Fruit fly (Drosophila melanogaster) whole organism, larva: ENCODE measurements around the gene CG5180.

Source experiments
- noc ChIP-seq: fragments of 200-800 bp; sonication (Bioruptor generic); optimal IDR thresholded peaks from 3 replicates; lab custom pipeline; 2019; ENCODE audit warnings: missing biosample characterization, mild to moderate bottlenecking, missing genetic modification characterization, moderate library complexity

The CG5180 gene

DNA sequence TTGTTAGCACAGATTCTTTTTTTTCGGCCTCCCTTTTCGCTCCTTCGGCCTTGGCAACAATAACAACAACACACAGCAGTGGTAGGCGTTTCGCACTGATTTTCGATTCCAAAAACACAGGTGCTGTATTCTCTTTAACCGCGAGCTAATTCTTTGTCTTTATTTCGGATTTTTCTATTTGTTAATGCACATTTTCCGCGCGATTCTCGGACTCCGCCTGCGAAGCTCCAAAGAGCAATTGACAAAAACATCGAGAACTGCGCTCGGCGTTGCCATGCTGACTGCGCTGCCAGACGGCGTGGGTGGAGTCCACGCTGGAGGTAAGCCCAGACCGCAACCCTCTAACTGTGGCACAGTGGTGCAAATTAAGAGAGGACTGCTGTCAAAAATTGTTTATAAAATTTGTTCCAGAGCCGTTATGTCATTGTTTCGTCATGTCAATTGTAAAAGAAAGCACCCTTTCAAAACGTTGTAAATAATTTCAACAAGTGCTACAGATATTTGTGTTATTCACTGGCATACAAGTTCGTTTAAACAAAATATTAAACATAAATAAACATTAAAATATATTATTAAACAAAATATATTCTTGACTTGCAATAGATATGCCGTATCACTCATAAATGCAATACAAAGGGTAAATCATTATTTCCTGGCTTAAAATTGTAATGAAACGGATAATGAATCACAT, at the start of gene CG5180, which contains the start of gene DPCoAC:
Gene CG5180, plus strand, starts transcription at position 516 of the 691 bp plus-strand sequence.
Gene DPCoAC, minus strand, starts transcription at position 253 of the 691 bp plus-strand sequence.
- peak; percentile 36 for TF ChIP-seq noc

DNA sequence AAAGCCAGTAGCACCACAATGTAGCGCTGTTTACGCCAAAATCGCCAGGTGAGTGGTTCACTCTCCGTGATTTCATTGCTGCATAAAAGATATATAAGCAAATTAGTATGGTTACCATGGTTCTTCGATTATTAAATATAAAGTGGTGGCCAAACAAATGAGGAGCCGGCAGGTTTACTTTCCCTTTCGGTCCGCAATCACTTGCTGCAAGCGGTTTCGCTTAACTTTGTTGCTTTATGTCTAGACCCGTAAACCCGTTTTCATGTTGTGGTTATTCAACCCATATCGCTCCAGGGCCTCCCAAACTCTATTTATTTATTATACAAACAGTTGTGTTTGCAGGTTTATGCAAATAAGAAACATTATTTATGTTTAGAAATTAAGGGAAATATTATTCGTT, 48.4 kb upstream of the CG5180 start:
- TF ChIP-seq noc: no peak

DNA sequence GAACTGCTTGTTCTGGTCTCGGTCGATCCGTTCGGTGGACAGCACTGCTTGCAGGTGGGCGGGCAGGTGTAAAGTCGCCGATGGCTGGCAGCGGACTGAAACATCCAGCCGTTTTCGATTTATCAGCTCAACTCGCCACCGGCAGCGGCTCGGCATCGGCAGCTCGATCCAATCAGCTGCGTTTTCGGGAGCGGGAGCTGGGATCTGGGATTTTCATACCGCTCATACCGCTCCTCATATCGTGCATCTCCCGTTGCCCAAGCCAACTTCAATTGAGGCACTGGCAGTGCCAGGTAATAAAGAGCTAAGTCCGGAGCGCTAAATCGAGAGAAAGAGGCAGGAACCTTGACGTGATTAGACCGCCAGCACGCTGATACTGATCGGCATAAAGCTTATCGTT, 45.4 kb upstream of the CG5180 start, which contains the start of gene MFS9:
Gene MFS9, minus strand, starts transcription at position 101 of the 400 bp plus-strand sequence.
- TF ChIP-seq noc: no peak

dm6 chr3R:20534575-20534974, 23.2 kb upstream of the CG5180 start, which contains the start of the genes MtnE and MtnD:
Gene MtnE (minus strand): TSS chr3R:20534704.
Gene MtnD (plus strand): TSS chr3R:20534962.
- no peak for TF ChIP-seq noc

DNA sequence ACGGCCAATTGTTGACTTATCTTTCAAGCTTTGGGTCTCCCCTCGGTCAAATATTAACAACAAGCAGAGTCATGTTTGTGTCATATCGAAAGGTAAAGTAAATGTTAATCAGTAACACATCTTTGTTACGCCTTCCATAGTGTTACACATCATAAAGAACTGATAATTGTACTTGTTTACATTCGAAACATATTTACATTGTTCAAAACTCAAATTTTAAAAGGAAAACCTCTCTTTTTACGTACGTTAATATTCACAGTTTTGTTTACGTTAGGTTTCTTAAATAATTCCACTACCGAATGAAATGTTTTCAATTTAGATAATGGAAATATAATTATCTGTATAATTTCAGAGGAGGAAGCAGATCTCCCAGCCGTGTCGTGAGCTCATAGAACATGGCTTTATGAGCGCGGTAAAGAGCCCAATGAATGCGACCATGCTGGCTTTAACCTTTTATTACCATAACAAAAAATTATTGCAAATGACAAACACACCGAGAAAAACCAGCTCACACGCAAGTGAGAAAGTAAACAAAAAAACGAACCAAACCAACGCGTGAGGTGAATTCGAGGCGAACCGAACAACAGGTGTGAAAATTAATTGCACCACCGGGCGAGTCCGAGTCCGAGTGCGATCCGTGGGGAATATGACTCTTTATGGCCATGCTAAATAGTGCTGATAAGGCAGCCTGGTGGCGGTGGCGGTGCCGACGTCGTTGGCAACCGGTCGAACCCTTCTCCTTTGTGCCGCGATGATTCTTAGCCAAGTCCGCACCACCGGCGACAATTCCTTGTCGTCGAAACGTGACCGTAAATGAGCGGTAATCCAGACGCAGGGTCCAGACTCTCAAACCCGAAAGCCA, 15.2 kb upstream of the CG5180 start:
- TF ChIP-seq noc: no peak

DNA sequence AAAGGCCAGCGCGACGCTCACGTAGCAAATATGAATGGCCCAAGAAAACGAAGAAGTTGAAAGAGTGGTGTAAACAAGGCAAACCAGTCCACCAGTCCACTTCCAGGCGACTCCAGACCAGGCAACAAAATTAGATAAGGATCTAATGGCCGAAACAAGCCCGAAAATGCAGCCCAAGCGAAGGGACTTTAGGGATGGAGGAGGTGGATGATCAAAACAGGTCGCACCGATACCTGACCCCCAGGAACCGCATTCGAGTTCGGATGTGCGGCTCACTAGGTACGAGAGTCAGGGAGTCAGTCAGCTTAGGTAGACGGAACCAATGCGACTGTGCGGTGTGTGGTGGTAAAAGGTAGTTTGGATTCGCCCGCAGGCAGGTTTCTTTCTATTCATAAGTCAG, 14.5 kb upstream of the CG5180 start:
- no peak for TF ChIP-seq noc

DNA sequence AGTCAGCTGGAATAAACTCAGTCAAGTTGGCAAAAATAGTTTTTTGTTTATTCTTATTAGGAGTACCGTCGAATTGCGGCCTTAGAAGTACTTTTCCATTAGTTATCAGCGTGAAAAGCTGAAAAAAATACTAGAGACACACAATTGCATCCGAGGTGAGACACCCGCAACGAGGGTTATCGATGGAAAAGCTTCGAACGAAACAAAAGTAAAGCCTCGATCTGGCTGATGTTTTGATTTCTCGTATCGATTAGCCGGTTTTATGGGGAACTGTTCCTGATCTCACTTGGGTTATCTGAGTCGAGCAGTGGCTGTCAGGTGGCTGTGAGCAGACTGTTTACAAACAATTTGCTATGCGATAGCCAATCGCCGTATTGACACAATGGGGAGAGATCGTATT, 14.0 kb upstream of the CG5180 start:
- TF ChIP-seq noc: no peak

- no peak for TF ChIP-seq noc
Observed at dm6 chr3R:20544952-20545351, 12.8 kb upstream of the CG5180 start.

DNA sequence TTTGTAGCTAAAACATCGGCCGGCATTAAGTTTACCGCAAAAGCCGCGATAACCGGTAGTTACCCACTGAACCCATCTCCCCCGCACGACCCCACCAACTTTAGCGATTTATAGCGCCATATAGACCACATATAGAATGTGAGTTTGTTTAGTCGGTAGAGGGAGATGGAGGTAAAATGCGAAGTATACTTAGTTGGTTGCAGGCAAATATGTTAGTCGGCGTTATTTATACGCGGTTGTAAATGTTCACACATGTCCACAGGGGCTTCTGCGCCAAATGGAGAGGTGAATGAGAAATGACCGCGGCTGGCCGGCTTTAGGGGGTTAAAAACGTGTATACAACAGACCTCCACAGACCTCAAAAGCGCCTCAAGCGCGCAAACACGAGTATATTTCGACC, 12.1 kb upstream of the CG5180 start:
- TF ChIP-seq noc: peak; percentile 10

- TF ChIP-seq noc: peak; percentile 73
Observed at dm6 chr3R:20546662-20547620, 10.8 kb upstream of the CG5180 start.

DNA sequence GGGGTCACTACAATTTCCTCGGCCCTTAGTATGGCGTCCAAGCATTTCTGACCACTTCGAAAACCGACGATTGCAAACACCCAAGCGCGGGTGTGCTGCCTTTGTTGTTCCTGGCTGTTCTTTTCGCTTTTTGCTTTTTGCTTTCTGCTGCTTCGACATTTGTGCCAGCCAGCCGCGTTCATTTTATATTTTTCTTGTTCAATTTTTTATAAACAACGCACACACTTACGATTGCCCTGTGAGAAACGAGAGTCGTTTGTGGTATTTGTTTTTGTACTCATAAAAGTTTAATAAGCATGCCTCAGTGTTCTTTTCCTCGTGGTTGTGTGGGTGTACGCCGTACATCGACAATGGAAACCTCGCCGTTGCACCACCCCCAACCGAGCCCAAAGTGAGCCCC, 10.0 kb upstream of the CG5180 start:
- TF ChIP-seq noc: no peak

DNA sequence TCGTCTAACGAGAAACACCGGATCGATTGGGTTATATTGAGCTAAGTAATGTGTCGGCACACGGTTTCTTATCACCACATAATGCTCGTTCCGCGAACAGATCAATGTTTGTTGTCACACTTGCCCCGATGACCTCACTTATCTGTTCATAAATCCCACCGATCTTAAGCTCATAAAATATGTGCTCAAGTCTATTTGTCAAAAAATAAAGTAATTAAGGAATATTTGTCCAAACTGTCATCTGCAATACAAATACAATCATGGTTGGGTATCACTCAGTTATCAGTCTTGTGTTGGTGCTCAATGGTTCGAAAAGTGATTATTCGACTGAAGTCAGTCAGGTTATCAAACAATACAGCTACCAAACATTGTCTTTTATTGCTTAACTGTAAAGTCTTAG, 9.5 kb upstream of the CG5180 start:
- peak; percentile 93 for TF ChIP-seq noc

DNA sequence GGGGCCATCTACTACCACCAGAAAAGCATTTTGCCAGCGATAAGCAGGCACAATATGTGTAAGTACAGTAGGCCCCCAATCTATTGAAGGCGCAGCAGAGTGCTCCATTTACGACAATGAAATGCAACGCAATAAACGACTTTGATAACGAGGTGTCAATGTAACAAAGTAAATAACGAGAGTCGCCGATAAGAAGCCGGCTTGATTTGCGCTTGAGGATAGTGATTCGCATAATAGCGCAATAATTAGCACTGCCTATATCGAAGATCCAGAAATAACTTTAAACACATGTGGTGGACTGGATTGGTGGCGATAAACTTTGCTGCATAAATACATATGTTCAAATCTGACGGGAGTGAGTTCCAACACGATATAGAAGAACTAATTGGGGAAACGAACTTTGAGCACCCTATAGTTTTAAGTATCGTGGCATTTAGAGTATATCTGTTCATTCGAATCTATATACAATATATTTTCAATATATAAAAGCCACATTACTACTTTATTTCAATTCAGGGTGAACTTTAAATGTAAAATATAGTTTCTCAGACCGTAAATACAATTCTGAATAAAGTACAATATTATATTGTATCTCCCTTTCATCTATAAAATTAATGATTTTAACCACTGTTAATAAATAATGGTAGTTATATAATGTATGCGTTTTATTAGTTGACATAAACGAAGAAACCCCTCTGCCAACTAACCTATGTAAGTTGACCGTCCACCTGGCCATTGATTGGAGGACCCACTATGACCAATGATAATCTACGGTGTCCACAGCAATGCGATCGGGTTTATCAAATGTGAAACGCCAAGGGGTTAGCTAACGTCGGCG, 8.5 kb upstream of the CG5180 start:
- TF ChIP-seq noc: no peak

- TF ChIP-seq noc: peak; percentile 91
Observed at dm6 chr3R:20549855-20550603, 7.7 kb upstream of the CG5180 start.
